Fruit fly (Drosophila melanogaster) whole organism, prepupa: ENCODE data around the gene CG31100.
A peak's percentile ranks its signal among the peaks of the same experiment; 100 is the strongest.

Experiments used
- Blimp-1 ChIP-seq: fragments of 200-800 bp; sonication (Bioruptor generic); optimal IDR thresholded peaks from 3 replicates; lab custom pipeline; 2017; ENCODE audit warnings: missing biosample characterization, missing genetic modification characterization, mild to moderate bottlenecking, moderate library complexity, missing genetic modification reagents
- CG10631 ChIP-seq: fragments of 200-800 bp; sonication (Bioruptor generic); optimal IDR thresholded peaks from 2 replicates; lab custom pipeline; 2016; ENCODE audit warnings: missing biosample characterization, missing genetic modification characterization
- CG10669 ChIP-seq: fragments of 200-800 bp; sonication (Bioruptor generic); optimal IDR thresholded peaks from 3 replicates; lab custom pipeline; 2018; ENCODE audit warnings: missing biosample characterization, mild to moderate bottlenecking, missing genetic modification characterization, moderate library complexity
- CG11294 ChIP-seq: fragments of 200-800 bp; sonication (Bioruptor generic); IDR thresholded peaks from 2 replicates; pipeline ENCODE4 v1.3.6; 2022; ENCODE audit warnings: missing biosample characterization, missing genetic modification characterization
- CG11762 ChIP-seq: fragments of 200-800 bp; sonication (Bioruptor generic); optimal IDR thresholded peaks from 3 replicates; lab custom pipeline; 2016; ENCODE audit warnings: missing biosample characterization, missing genetic modification characterization; ENCODE audit not compliant: insufficient read depth
- CG11902 ChIP-seq: fragments of 200-800 bp; sonication (Bioruptor generic); optimal IDR thresholded peaks from 3 replicates; lab custom pipeline; 2016; ENCODE audit warnings: missing biosample characterization, missing genetic modification characterization
- CG15336 ChIP-seq: fragments of 200-800 bp; sonication (Bioruptor generic); IDR thresholded peaks from 2 replicates; pipeline ENCODE4 v1.3.6; 2022; ENCODE audit warnings: missing biosample characterization, missing genetic modification characterization
- CG1621 ChIP-seq: fragments of 200-800 bp; sonication (Bioruptor generic); optimal IDR thresholded peaks from 3 replicates; lab custom pipeline; 2018; ENCODE audit warnings: missing biosample characterization, mild to moderate bottlenecking, missing genetic modification characterization
- CG16779 ChIP-seq: fragments of 200-800 bp; sonication (Bioruptor generic); optimal IDR thresholded peaks from 3 replicates; lab custom pipeline; 2017; ENCODE audit warnings: missing biosample characterization, mild to moderate bottlenecking, missing genetic modification characterization
- CG3032 ChIP-seq: fragments of 200-800 bp; optimal IDR thresholded peaks from 2 replicates; lab custom pipeline; 2019; ENCODE audit warnings: missing biosample characterization, mild to moderate bottlenecking, missing genetic modification characterization, moderate library complexity
- CG31627 ChIP-seq: fragments of 200-800 bp; sonication (Bioruptor generic); optimal IDR thresholded peaks from 3 replicates; lab custom pipeline; 2016; ENCODE audit warnings: missing biosample characterization, missing genetic modification characterization
- CG34406 ChIP-seq: fragments of 200-800 bp; sonication (Bioruptor generic); optimal IDR thresholded peaks from 3 replicates; lab custom pipeline; 2016; ENCODE audit warnings: missing biosample characterization, missing genetic modification characterization
- CG3919 ChIP-seq: fragments of 200-800 bp; sonication (Bioruptor generic); optimal IDR thresholded peaks from 3 replicates; lab custom pipeline; 2016; ENCODE audit warnings: missing biosample characterization, missing genetic modification characterization
- CG4318 ChIP-seq: fragments of 200-800 bp; sonication (Bioruptor generic); optimal IDR thresholded peaks from 3 replicates; lab custom pipeline; 2017; ENCODE audit warnings: missing biosample characterization, mild to moderate bottlenecking, missing genetic modification characterization
- CG6163 ChIP-seq: fragments of 200-800 bp; sonication (Bioruptor generic); IDR thresholded peaks from 3 replicates; pipeline ENCODE4 v1.3.6; 2022; ENCODE audit warnings: missing biosample characterization, missing genetic modification characterization
- CG6276 ChIP-seq: fragments of 200-800 bp; sonication (Bioruptor generic); optimal IDR thresholded peaks from 2 replicates; lab custom pipeline; 2017; ENCODE audit warnings: missing biosample characterization, mild to moderate bottlenecking, missing genetic modification characterization
- CG6808 ChIP-seq: fragments of 200-800 bp; sonication (Bioruptor generic); optimal IDR thresholded peaks from 3 replicates; lab custom pipeline; 2017; ENCODE audit warnings: missing biosample characterization, missing genetic modification characterization, mild to moderate bottlenecking, moderate library complexity, missing genetic modification reagents
- CG7368 ChIP-seq: fragments of 200-800 bp; sonication (Bioruptor generic); optimal IDR thresholded peaks from 3 replicates; lab custom pipeline; 2016; ENCODE audit warnings: missing biosample characterization, missing genetic modification characterization
- CG8119 ChIP-seq: fragments of 200-800 bp; sonication (Bioruptor generic); IDR thresholded peaks from 3 replicates; pipeline ENCODE4 v1.3.6; 2022; ENCODE audit warnings: missing biosample characterization, missing genetic modification characterization
- CG8319 ChIP-seq: fragments of 200-800 bp; sonication (Bioruptor generic); optimal IDR thresholded peaks from 3 replicates; lab custom pipeline; 2016; ENCODE audit warnings: missing biosample characterization, missing genetic modification characterization
- CG8632 ChIP-seq: fragments of 200-800 bp; sonication (Bioruptor generic); optimal IDR thresholded peaks from 3 replicates; lab custom pipeline; 2016; ENCODE audit warnings: missing biosample characterization, missing genetic modification characterization
- CG9139 ChIP-seq: fragments of 200-800 bp; sonication (Bioruptor generic); optimal IDR thresholded peaks from 3 replicates; lab custom pipeline; 2017; ENCODE audit warnings: missing biosample characterization, mild to moderate bottlenecking, missing genetic modification characterization
- Eip75B ChIP-seq: fragments of 200-800 bp; sonication (Bioruptor generic); optimal IDR thresholded peaks from 3 replicates; lab custom pipeline; 2016; ENCODE audit warnings: missing biosample characterization, missing genetic modification characterization
- Eip78C ChIP-seq: fragments of 200-800 bp; sonication (Bioruptor generic); peaks from one replicate; lab custom pipeline; 2016; ENCODE audit warnings: missing biosample characterization, missing genetic modification characterization
- Eip93F ChIP-seq: fragments of 200-800 bp; sonication (Bioruptor generic); optimal IDR thresholded peaks from 2 replicates; lab custom pipeline; 2016; ENCODE audit warnings: missing biosample characterization, mild to moderate bottlenecking, missing genetic modification characterization
- Ets96B ChIP-seq: fragments of 200-800 bp; optimal IDR thresholded peaks from 2 replicates; lab custom pipeline; 2019; ENCODE audit warnings: missing biosample characterization, mild to moderate bottlenecking, missing genetic modification characterization, moderate library complexity
- Gug ChIP-seq: fragments of 200-800 bp; sonication (Bioruptor generic); IDR thresholded peaks from 2 replicates; pipeline ENCODE4 v1.3.6; 2022; ENCODE audit warnings: missing biosample characterization, missing genetic modification characterization
- Hr39 ChIP-seq: fragments of 200-800 bp; sonication (Bioruptor generic); optimal IDR thresholded peaks from 2 replicates; lab custom pipeline; 2016; ENCODE audit warnings: missing biosample characterization, missing genetic modification characterization
- Hr4 ChIP-seq: fragments of 200-800 bp; sonication (Bioruptor generic); optimal IDR thresholded peaks from 3 replicates; lab custom pipeline; 2016; ENCODE audit warnings: missing biosample characterization, missing genetic modification characterization
- Lpt ChIP-seq: fragments of 200-800 bp; sonication (Bioruptor generic); optimal IDR thresholded peaks from 3 replicates; lab custom pipeline; 2016; ENCODE audit warnings: missing biosample characterization, missing genetic modification characterization
- Met ChIP-seq: fragments of 200-800 bp; sonication (Bioruptor generic); optimal IDR thresholded peaks from 3 replicates; lab custom pipeline; 2016; ENCODE audit warnings: missing biosample characterization, missing genetic modification characterization
- Smox ChIP-seq: fragments of 200-800 bp; sonication (Bioruptor generic); optimal IDR thresholded peaks from 3 replicates; lab custom pipeline; 2016; ENCODE audit warnings: missing biosample characterization, missing genetic modification characterization
- Sox102F ChIP-seq: fragments of 200-800 bp; sonication (Bioruptor generic); optimal IDR thresholded peaks from 2 replicates; lab custom pipeline; 2016; ENCODE audit warnings: missing biosample characterization, mild to moderate bottlenecking, missing genetic modification characterization
- Sox14 ChIP-seq: fragments of 200-800 bp; sonication (Bioruptor generic); optimal IDR thresholded peaks from 3 replicates; lab custom pipeline; 2016; ENCODE audit warnings: missing biosample characterization, missing genetic modification characterization
- Sox15 ChIP-seq: fragments of 200-800 bp; sonication (Bioruptor generic); optimal IDR thresholded peaks from 3 replicates; lab custom pipeline; 2016; ENCODE audit warnings: missing biosample characterization, missing genetic modification characterization
- acj6 ChIP-seq: fragments of 200-800 bp; sonication (Bioruptor generic); optimal IDR thresholded peaks from 3 replicates; lab custom pipeline; 2016; ENCODE audit warnings: missing biosample characterization, missing genetic modification characterization
- cyc ChIP-seq: fragments of 200-800 bp; sonication (Bioruptor generic); optimal IDR thresholded peaks from 3 replicates; lab custom pipeline; 2016; ENCODE audit warnings: missing biosample characterization, missing genetic modification characterization
- dac ChIP-seq: fragments of 200-800 bp; sonication (Bioruptor generic); optimal IDR thresholded peaks from 2 replicates; lab custom pipeline; 2017; ENCODE audit warnings: missing biosample characterization, mild to moderate bottlenecking, missing genetic modification characterization
- dsx ChIP-seq: fragments of 200-800 bp; optimal IDR thresholded peaks from 3 replicates; lab custom pipeline; 2019; ENCODE audit warnings: missing biosample characterization, mild to moderate bottlenecking, missing genetic modification characterization, moderate library complexity; ENCODE audit not compliant: poor library complexity, severe bottlenecking
- esn ChIP-seq: fragments of 200-800 bp; sonication (Bioruptor generic); optimal IDR thresholded peaks from 2 replicates; lab custom pipeline; 2016; ENCODE audit warnings: missing biosample characterization, mild to moderate bottlenecking, missing genetic modification characterization, moderate library complexity
- fd59A ChIP-seq: fragments of 200-800 bp; sonication (Bioruptor generic); optimal IDR thresholded peaks from 2 replicates; lab custom pipeline; 2017; ENCODE audit warnings: missing biosample characterization, mild to moderate bottlenecking, missing genetic modification characterization, missing genetic modification reagents
- fd85E ChIP-seq: fragments of 200-800 bp; sonication (Bioruptor generic); optimal IDR thresholded peaks from 3 replicates; lab custom pipeline; 2016; ENCODE audit warnings: missing biosample characterization, missing genetic modification characterization
- fkh ChIP-seq: fragments of 200-800 bp; sonication (Bioruptor generic); optimal IDR thresholded peaks from 3 replicates; lab custom pipeline; 2017; ENCODE audit warnings: missing biosample characterization, mild to moderate bottlenecking, missing genetic modification characterization, moderate library complexity
- lz ChIP-seq: fragments of 200-800 bp; sonication (Bioruptor generic); optimal IDR thresholded peaks from 3 replicates; lab custom pipeline; 2016; ENCODE audit warnings: missing biosample characterization, missing genetic modification characterization
- net ChIP-seq: fragments of 200-800 bp; sonication (Bioruptor generic); optimal IDR thresholded peaks from 3 replicates; lab custom pipeline; 2016; ENCODE audit warnings: missing biosample characterization, missing genetic modification characterization
- pdm3 ChIP-seq: fragments of 200-800 bp; sonication (Bioruptor generic); optimal IDR thresholded peaks from 3 replicates; lab custom pipeline; 2016; ENCODE audit warnings: missing biosample characterization, missing genetic modification characterization
- spab ChIP-seq: fragments of 200-800 bp; sonication (Bioruptor generic); optimal IDR thresholded peaks from 2 replicates; lab custom pipeline; 2017; ENCODE audit warnings: missing biosample characterization, mild to moderate bottlenecking, missing genetic modification characterization, missing genetic modification reagents
- svp ChIP-seq: fragments of 200-800 bp; sonication (Bioruptor generic); peaks from one replicate; lab custom pipeline; 2016; ENCODE audit warnings: missing biosample characterization, missing genetic modification characterization
- topi ChIP-seq: fragments of 200-800 bp; sonication (Bioruptor generic); optimal IDR thresholded peaks from 3 replicates; lab custom pipeline; 2016; ENCODE audit warnings: missing biosample characterization, missing genetic modification characterization
- vri ChIP-seq: fragments of 200-800 bp; sonication (Bioruptor generic); optimal IDR thresholded peaks from 3 replicates; lab custom pipeline; 2016; ENCODE audit warnings: missing biosample characterization, mild to moderate bottlenecking, missing genetic modification characterization

The CG31100 gene

DNA sequence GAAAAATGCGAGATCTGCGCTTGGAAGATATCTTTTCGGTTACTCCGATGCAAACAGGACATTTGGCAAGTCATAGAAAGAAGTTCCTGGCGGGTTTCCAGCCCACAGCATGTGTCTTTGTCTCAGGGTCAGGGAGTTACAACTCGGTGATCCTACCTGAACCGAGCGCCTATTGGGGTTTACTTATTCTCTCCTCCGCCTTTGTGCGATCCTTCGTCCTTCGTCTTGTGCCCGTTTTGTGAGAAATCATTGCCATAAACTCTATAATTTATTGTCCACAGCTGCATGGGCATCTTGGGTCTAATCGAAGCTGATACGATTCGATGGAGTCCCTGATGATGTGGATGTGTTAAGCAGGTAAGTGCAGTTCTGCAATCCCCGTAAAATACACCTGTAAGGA lies 34.5 kb upstream of the CG31100 start:
- no peak for TF ChIP-seq Met (GFP tag; lab: Kevin White, UChicago)
- no peak for TF ChIP-seq Smox (GFP tag; lab: Kevin White, UChicago)
- no peak for TF ChIP-seq CG1621 (tag; lab: Kevin White, UChicago)
- TF ChIP-seq acj6 (GFP tag; lab: Kevin White, UChicago) = no peak
- TF ChIP-seq Eip75B = no peak
- no peak for TF ChIP-seq CG6808 (GFP tag; lab: Kevin White, UChicago)
- no peak for TF ChIP-seq CG4318
- no peak for TF ChIP-seq fd85E (GFP tag; lab: Kevin White, UChicago)
- no peak for TF ChIP-seq CG3919 (GFP tag; lab: Kevin White, UChicago)
- TF ChIP-seq CG8632 (GFP tag; lab: Kevin White, UChicago) = no peak
- TF ChIP-seq CG16779 (tag; lab: Kevin White, UChicago) = no peak
- TF ChIP-seq CG3032 = no peak
- TF ChIP-seq CG11762 (GFP tag; lab: Kevin White, UChicago) = no peak
- TF ChIP-seq, all 60 proteins: peak for 0

DNA sequence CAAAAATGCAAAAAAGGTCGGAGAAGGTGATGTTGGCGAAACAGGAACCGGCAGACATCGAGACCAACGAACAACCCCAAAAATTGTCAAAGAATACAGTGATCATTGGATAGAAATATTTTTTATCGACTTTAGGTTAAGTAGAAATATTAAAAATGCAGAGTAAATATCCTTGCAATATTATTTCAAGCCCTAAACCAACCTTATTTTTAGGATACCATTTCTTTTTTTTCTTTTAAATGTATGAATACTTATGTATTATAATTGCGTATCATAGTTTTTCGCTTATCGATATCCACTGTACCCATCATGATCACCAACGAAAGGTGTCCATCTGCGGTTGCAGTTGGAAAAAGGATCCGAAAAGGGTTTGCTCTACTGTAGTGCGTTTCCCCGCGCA lies 31.8 kb upstream of the CG31100 start:
- TF ChIP-seq CG16779 (tag; lab: Kevin White, UChicago) (no peak), CG11902 (GFP tag; lab: Kevin White, UChicago) (no peak), spab (GFP tag; lab: Kevin White, UChicago) (no peak), CG8119 (GFP tag; lab: Robert Waterston, UW) (no peak), Eip78C (GFP tag; lab: Kevin White, UChicago) (peak; percentile 52), fkh (no peak), CG31627 (GFP tag; lab: Kevin White, UChicago) (peak; percentile 3), Smox (GFP tag; lab: Kevin White, UChicago) (no peak), Lpt (no peak), Hr39 (GFP tag; lab: Kevin White, UChicago) (no peak), Sox15 (GFP tag; lab: Kevin White, UChicago) (no peak), Gug (no peak), CG4318 (no peak), CG6276 (GFP tag; lab: Kevin White, UChicago) (no peak), dsx (GFP tag; lab: Kevin White, UChicago) (no peak), Ets96B (no peak), CG34406 (GFP tag; lab: Kevin White, UChicago) (no peak), Eip75B (no peak), svp (peak; percentile 59), vri (no peak), CG10631 (GFP tag; lab: Kevin White, UChicago) (no peak), dac (GFP tag; lab: Kevin White, UChicago) (no peak), Blimp-1 (no peak), CG7368 (GFP tag; lab: Kevin White, UChicago) (no peak), esn (GFP tag; lab: Kevin White, UChicago) (peak; percentile 38), CG10669 (GFP tag; lab: Kevin White, UChicago) (no peak), net (GFP tag; lab: Kevin White, UChicago) (no peak), Sox14 (GFP tag; lab: Kevin White, UChicago) (no peak), Eip93F (no peak), CG3919 (GFP tag; lab: Kevin White, UChicago) (no peak), pdm3 (no peak), topi (GFP tag; lab: Kevin White, UChicago) (peak; percentile 15), CG9139 (GFP tag; lab: Kevin White, UChicago) (no peak), CG8632 (GFP tag; lab: Kevin White, UChicago) (no peak), lz (GFP tag; lab: Kevin White, UChicago) (peak; percentile 21), fd59A (no peak), CG11294 (no peak), cyc (GFP tag; lab: Kevin White, UChicago) (peak; percentile 7), Hr4 (GFP tag; lab: Kevin White, UChicago) (no peak), CG8319 (GFP tag; lab: Kevin White, UChicago) (no peak), CG15336 (GFP tag; lab: Robert Waterston, UW) (no peak), CG6163 (GFP tag; lab: Robert Waterston, UW) (no peak), Sox102F (GFP tag; lab: Kevin White, UChicago) (no peak)
